Worm (Caenorhabditis elegans) whole organism, L4 larva: Measurements from ENCODE around the gene ZK813.4.

ENCODE experiments used
- D1046.2 ChIP-seq: fragments of 200-800 bp; sonication (Bioruptor generic); IDR thresholded peaks from 2 replicates; pipeline ENCODE4 v1.3.6; 2022; ENCODE audit warnings: missing genetic modification characterization, missing compliant biosample characterization
- F26F4.8 ChIP-seq: fragments of 200-800 bp; sonication (Bioruptor generic); conservative IDR thresholded peaks from 2 replicates; pipeline ENCODE4 v1.3.6; 2022; ENCODE audit warnings: missing genetic modification characterization, missing compliant biosample characterization
- F49E8.2 ChIP-seq: sonication (generic microtip); optimal IDR thresholded peaks from 2 replicates; lab custom pipeline; 2016; ENCODE audit warnings: missing compliant biosample characterization, mild to moderate bottlenecking, missing genetic modification characterization, borderline replicate concordance
- R02D3.7 ChIP-seq: fragments of 150-350 bp; sonication (generic microtip); optimal IDR thresholded peaks from 3 replicates; lab custom pipeline; 2014; ENCODE audit warnings: missing biosample characterization, missing genetic modification characterization
- T20F7.1 ChIP-seq: fragments of 200-800 bp; sonication (Bioruptor generic); optimal IDR thresholded peaks from 2 replicates; lab custom pipeline; 2018; ENCODE audit warnings: mild to moderate bottlenecking, missing genetic modification characterization, missing compliant biosample characterization
- T26A8.4 ChIP-seq: fragments of 200-800 bp; sonication (Bioruptor generic); IDR thresholded peaks from 2 replicates; pipeline ENCODE4 v1.3.6; 2022; ENCODE audit warnings: missing genetic modification characterization, missing compliant biosample characterization
- Y105C5A.15 ChIP-seq: fragments of 200-800 bp; sonication (Bioruptor generic); IDR thresholded peaks from 2 replicates; pipeline ENCODE4 v1.3.6; 2022; ENCODE audit warnings: missing genetic modification characterization, missing compliant biosample characterization
- Y5F2A.4 ChIP-seq: fragments of 200-800 bp; sonication (Bioruptor generic); optimal IDR thresholded peaks from 2 replicates; lab custom pipeline; 2018; ENCODE audit warnings: mild to moderate bottlenecking, missing genetic modification characterization, missing compliant biosample characterization
- Y75B8A.6 ChIP-seq: fragments of 200-800 bp; sonication (Bioruptor generic); IDR thresholded peaks from 2 replicates; pipeline ENCODE4 v1.3.6; 2022; ENCODE audit warnings: missing genetic modification reagents, missing genetic modification characterization, missing compliant biosample characterization
- aha-1 ChIP-seq: fragments of 150-350 bp; peaks from one replicate; lab custom pipeline; 2014; ENCODE audit warnings: missing biosample characterization, missing genetic modification characterization
- ceh-20 ChIP-seq: fragments of 200-800 bp; sonication (Bioruptor generic); IDR thresholded peaks from 2 replicates; pipeline ENCODE4 v1.3.6; 2022; ENCODE audit warnings: missing genetic modification reagents, missing genetic modification characterization, missing compliant biosample characterization
- ceh-28 ChIP-seq: fragments of 150-350 bp; optimal IDR thresholded peaks from 2 replicates; lab custom pipeline; 2014; ENCODE audit warnings: missing biosample characterization, missing genetic modification reagents, missing genetic modification characterization
- ceh-44 ChIP-seq: fragments of 200-800 bp; sonication (Bioruptor generic); IDR thresholded peaks from 2 replicates; pipeline ENCODE4 v1.3.6; 2022; ENCODE audit warnings: missing genetic modification reagents, missing genetic modification characterization, missing compliant biosample characterization
- ceh-62 ChIP-seq: sonication (generic microtip); optimal IDR thresholded peaks from 2 replicates; lab custom pipeline; 2017; ENCODE audit warnings: missing biosample characterization, missing genetic modification characterization
- ctbp-1 ChIP-seq: fragments of 200-800 bp; sonication (Bioruptor generic); IDR thresholded peaks from 2 replicates; pipeline ENCODE4 v1.3.6; 2022; ENCODE audit warnings: missing genetic modification reagents, missing genetic modification characterization, missing compliant biosample characterization
- daf-19 ChIP-seq: fragments of 200-800 bp; sonication (Bioruptor generic); conservative IDR thresholded peaks from 2 replicates; pipeline ENCODE4 v1.3.6; 2022; ENCODE audit warnings: missing genetic modification characterization, missing compliant biosample characterization
- daf-8 ChIP-seq: fragments of 200-800 bp; sonication (Bioruptor generic); IDR thresholded peaks from 2 replicates; pipeline ENCODE4 v1.3.6; 2022; ENCODE audit warnings: missing genetic modification characterization, missing compliant biosample characterization
- dmd-6 ChIP-seq: fragments of 200-800 bp; sonication (Bioruptor generic); IDR thresholded peaks from 2 replicates; pipeline ENCODE4 v1.3.6; 2022; ENCODE audit warnings: missing genetic modification reagents, missing genetic modification characterization, missing compliant biosample characterization
- dmd-8 ChIP-seq: fragments of 200-800 bp; sonication (Bioruptor generic); IDR thresholded peaks from 2 replicates; pipeline ENCODE4 v1.3.6; 2022; ENCODE audit warnings: missing genetic modification characterization, missing compliant biosample characterization
- dmd-9 ChIP-seq: fragments of 200-800 bp; sonication (Bioruptor generic); IDR thresholded peaks from 2 replicates; pipeline ENCODE4 v1.3.6; 2022; ENCODE audit warnings: missing genetic modification reagents, missing genetic modification characterization, missing compliant biosample characterization
- duxl-1 ChIP-seq: sonication (generic microtip); optimal IDR thresholded peaks from 2 replicates; lab custom pipeline; 2016; ENCODE audit warnings: mild to moderate bottlenecking, missing genetic modification characterization, moderate library complexity, missing compliant biosample characterization; ENCODE audit not compliant: poor library complexity
- dve-1 ChIP-seq: sonication (generic microtip); optimal IDR thresholded peaks from 2 replicates; lab custom pipeline; 2017; ENCODE audit warnings: antibody characterized with exemption, mild to moderate bottlenecking, missing genetic modification characterization, missing compliant biosample characterization; ENCODE audit not compliant: insufficient read depth
- egl-27 ChIP-seq: sonication (generic microtip); optimal IDR thresholded peaks from 3 replicates; lab custom pipeline; 2017; ENCODE audit warnings: missing biosample characterization, missing genetic modification reagents, missing genetic modification characterization
- gei-8 ChIP-seq: fragments of 200-800 bp; sonication (Bioruptor generic); optimal IDR thresholded peaks from 2 replicates; lab custom pipeline; 2018; ENCODE audit warnings: mild to moderate bottlenecking, missing genetic modification characterization, missing compliant biosample characterization
- hlh-30 ChIP-seq: sonication (generic microtip); optimal IDR thresholded peaks from 2 replicates; lab custom pipeline; 2017; ENCODE audit warnings: antibody characterized with exemption, mild to moderate bottlenecking, missing genetic modification characterization, missing compliant biosample characterization; ENCODE audit not compliant: insufficient read depth
- lim-7 ChIP-seq: fragments of 200-800 bp; sonication (Bioruptor generic); IDR thresholded peaks from 2 replicates; pipeline ENCODE4 v1.3.6; 2022; ENCODE audit warnings: missing genetic modification characterization, missing compliant biosample characterization
- lin-15B ChIP-seq: fragments of 150-350 bp; sonication (generic microtip); optimal IDR thresholded peaks from 3 replicates; lab custom pipeline; 2014; ENCODE audit warnings: missing biosample characterization, missing genetic modification characterization
- lin-38 ChIP-seq: fragments of 200-800 bp; sonication (Bioruptor generic); IDR thresholded peaks from 2 replicates; pipeline ENCODE4 v1.3.6; 2022; ENCODE audit warnings: missing genetic modification reagents, missing genetic modification characterization, missing compliant biosample characterization
- lir-3 ChIP-seq: sonication (generic microtip); optimal IDR thresholded peaks from 2 replicates; lab custom pipeline; 2016; ENCODE audit warnings: mild to moderate bottlenecking, missing genetic modification characterization, missing compliant biosample characterization
- madf-5 ChIP-seq, 2 experiments: fragments of 200-800 bp; sonication (Bioruptor generic); IDR thresholded peaks; 2 replicates each; pipeline ENCODE4 v1.3.6; 2022; ENCODE audit warnings: missing compliant biosample characterization in 2 of 2, missing genetic modification characterization in 2 of 2
- mep-1 ChIP-seq: fragments of 150-350 bp; sonication (generic microtip); optimal IDR thresholded peaks from 3 replicates; lab custom pipeline; 2014; ENCODE audit warnings: missing biosample characterization, missing genetic modification characterization
- mxl-2 ChIP-seq: fragments of 200-800 bp; sonication (Bioruptor generic); conservative IDR thresholded peaks from 2 replicates; pipeline ENCODE4 v1.3.6; 2022; ENCODE audit warnings: missing genetic modification reagents, missing genetic modification characterization, missing compliant biosample characterization
- nhr-10 ChIP-seq: fragments of 150-350 bp; optimal IDR thresholded peaks from 2 replicates; lab custom pipeline; 2014; ENCODE audit warnings: missing biosample characterization, missing genetic modification characterization
- nhr-102 ChIP-seq: sonication (generic microtip); optimal IDR thresholded peaks from 2 replicates; lab custom pipeline; 2016; ENCODE audit warnings: mild to moderate bottlenecking, missing genetic modification characterization, moderate library complexity, missing compliant biosample characterization
- nhr-11 ChIP-seq: fragments of 150-350 bp; optimal IDR thresholded peaks from 2 replicates; lab custom pipeline; 2014; ENCODE audit warnings: missing biosample characterization, missing genetic modification characterization
- nhr-111 ChIP-seq: fragments of 200-800 bp; sonication (Bioruptor generic); optimal IDR thresholded peaks from 2 replicates; lab custom pipeline; 2018; ENCODE audit warnings: mild to moderate bottlenecking, missing genetic modification characterization, missing compliant biosample characterization
- nhr-237 ChIP-seq: sonication (generic microtip); optimal IDR thresholded peaks from 2 replicates; lab custom pipeline; 2017; ENCODE audit warnings: missing biosample characterization, missing genetic modification characterization
- nhr-25 ChIP-seq: sonication (generic microtip); optimal IDR thresholded peaks from 2 replicates; lab custom pipeline; 2017; ENCODE audit warnings: missing genetic modification characterization, mild to moderate bottlenecking, missing compliant biosample characterization, antibody characterized with exemption, moderate library complexity, borderline replicate concordance; ENCODE audit not compliant: insufficient read depth
- nhr-6 ChIP-seq: fragments of 150-350 bp; optimal IDR thresholded peaks from 2 replicates; lab custom pipeline; 2014; ENCODE audit warnings: missing biosample characterization, missing genetic modification characterization
- nhr-77 ChIP-seq: fragments of 150-350 bp; optimal IDR thresholded peaks from 2 replicates; lab custom pipeline; 2014; ENCODE audit warnings: missing biosample characterization, missing genetic modification characterization
- pqm-1 ChIP-seq: sonication (generic microtip); optimal IDR thresholded peaks from 2 replicates; lab custom pipeline; 2017; ENCODE audit warnings: missing biosample characterization, missing genetic modification characterization
- rbr-2 ChIP-seq: sonication (generic microtip); optimal IDR thresholded peaks from 2 replicates; lab custom pipeline; 2016; ENCODE audit warnings: missing genotype, missing genetic modification characterization, missing compliant biosample characterization
- set-16 ChIP-seq: fragments of 200-800 bp; sonication (Bioruptor generic); IDR thresholded peaks from 2 replicates; pipeline ENCODE4 v1.3.6; 2022; ENCODE audit warnings: missing genetic modification reagents, missing genetic modification characterization, missing compliant biosample characterization
- spr-3 ChIP-seq: fragments of 200-800 bp; sonication (Bioruptor generic); optimal IDR thresholded peaks from 2 replicates; lab custom pipeline; 2018; ENCODE audit warnings: mild to moderate bottlenecking, missing genetic modification characterization, missing compliant biosample characterization
- tag-97 ChIP-seq: fragments of 200-800 bp; sonication (Bioruptor generic); IDR thresholded peaks from 2 replicates; pipeline ENCODE4 v1.3.6; 2022; ENCODE audit warnings: missing genetic modification characterization, missing compliant biosample characterization
- tra-1 ChIP-seq: fragments of 200-800 bp; sonication (Bioruptor generic); IDR thresholded peaks from 2 replicates; pipeline ENCODE4 v1.3.6; 2022; ENCODE audit warnings: missing genetic modification reagents, missing genetic modification characterization, missing compliant biosample characterization
- unc-39 ChIP-seq: sonication (generic microtip); optimal IDR thresholded peaks from 2 replicates; lab custom pipeline; 2017; ENCODE audit warnings: missing biosample characterization, missing genetic modification characterization
- unc-62 ChIP-seq, 3 experiments: fragments of 150-350 bp in 1 of 3; sonication (generic microtip); optimal IDR thresholded peaks in 2 of 3; peaks in 1 of 3; 1 replicate in 1 of 3; 2 replicates in 2 of 3; lab custom pipeline; 2014 to 2017; ENCODE audit warnings: missing biosample characterization in 3 of 3, missing genetic modification characterization in 3 of 3, missing genetic modification reagents in 3 of 3, missing genotype in 1 of 3
- zag-1 ChIP-seq: fragments of 150-350 bp; optimal IDR thresholded peaks from 2 replicates; lab custom pipeline; 2014; ENCODE audit warnings: missing biosample characterization, missing genetic modification characterization
- zfp-3 ChIP-seq: fragments of 200-800 bp; sonication (Bioruptor generic); conservative IDR thresholded peaks from 2 replicates; pipeline ENCODE4 v1.3.6; 2022; ENCODE audit warnings: missing genetic modification reagents, missing genetic modification characterization, missing compliant biosample characterization
- zip-11 ChIP-seq: fragments of 200-800 bp; sonication (Bioruptor generic); IDR thresholded peaks from 2 replicates; pipeline ENCODE4 v1.3.6; 2022; ENCODE audit warnings: missing genetic modification characterization, missing compliant biosample characterization
- ztf-11 ChIP-seq: fragments of 150-350 bp; optimal IDR thresholded peaks from 2 replicates; lab custom pipeline; 2014; ENCODE audit warnings: missing biosample characterization, missing genetic modification characterization

The ZK813.4 gene

ce11 chrX:3472226-3472625 is 42.3 kb upstream of the ZK813.4 start (continued):
- TF ChIP-seq Y75B8A.6 (GFP tag; lab: Robert Waterston, UW) (no peak), mxl-2 (GFP tag; lab: Robert Waterston, UW) (no peak), ceh-20 (GFP tag; lab: Robert Waterston, UW) (no peak), T26A8.4 (GFP tag; lab: Robert Waterston, UW) (no peak), mep-1 (tag; lab: Kevin White, UChicago) (peak; percentile 68), tag-97 (GFP tag; lab: Robert Waterston, UW) (no peak), F26F4.8 (GFP tag; lab: Robert Waterston, UW) (no peak), duxl-1 (tag; lab: Kevin White, UChicago) (no peak), R02D3.7 (no peak), nhr-11 (tag; lab: Kevin White, UChicago) (no peak), dmd-9 (GFP tag; lab: Robert Waterston, UW) (no peak), unc-39 (tag; lab: Kevin White, UChicago) (no peak), set-16 (peak; percentile 53), rbr-2 (peak; percentile 30), aha-1 (tag; lab: Kevin White, UChicago) (no peak), daf-8 (GFP tag; lab: Robert Waterston, UW) (no peak), madf-5 (GFP tag; IDR thresholded peaks at IDR 0.05; lab: Robert Waterston, UW) (no peak), ctbp-1 (GFP tag; lab: Robert Waterston, UW) (no peak), tra-1 (GFP tag; lab: Robert Waterston, UW) (no peak), zip-11 (GFP tag; lab: Robert Waterston, UW) (no peak), T20F7.1 (no peak), nhr-6 (tag; lab: Kevin White, UChicago) (peak; percentile 55), dmd-6 (GFP tag; lab: Robert Waterston, UW) (peak; percentile 54), D1046.2 (GFP tag; lab: Robert Waterston, UW) (no peak), nhr-102 (peak; percentile 2), gei-8 (GFP tag; lab: Kevin White, UChicago) (no peak), hlh-30 (tag; lab: Kevin White, UChicago) (peak; percentile 60), nhr-77 (tag; lab: Kevin White, UChicago) (no peak), lin-15B (no peak), Y105C5A.15 (GFP tag; lab: Robert Waterston, UW) (0 out of 2 replicates have a peak, but pooled peaks have one; percentile 39), unc-62 (GFP tag; optimal IDR thresholded peaks at IDR 0.05 in 1 of 2; lab: Kevin White, UChicago) (peak in 1 of 2 experiments; percentile 95), unc-62 (tag; optimal IDR thresholded peaks at IDR 0.05; lab: Kevin White, UChicago) (no peak), egl-27 (tag; lab: Kevin White, UChicago) (no peak), lir-3 (tag; lab: Kevin White, UChicago) (no peak), dmd-8 (GFP tag; lab: Robert Waterston, UW) (no peak), nhr-10 (tag; lab: Kevin White, UChicago) (no peak), Y5F2A.4 (no peak), zfp-3 (GFP tag; lab: Robert Waterston, UW) (no peak), pqm-1 (peak; percentile 34), zag-1 (tag; lab: Kevin White, UChicago) (no peak), lin-38 (GFP tag; lab: Robert Waterston, UW) (no peak), daf-19 (GFP tag; lab: Robert Waterston, UW) (no peak), ceh-28 (tag; lab: Kevin White, UChicago) (no peak), ztf-11 (tag; lab: Kevin White, UChicago) (no peak), ceh-62 (tag; lab: Kevin White, UChicago) (no peak), spr-3 (GFP tag; lab: Kevin White, UChicago) (no peak), nhr-237 (no peak), nhr-25 (tag; lab: Kevin White, UChicago) (no peak), nhr-111 (no peak), lim-7 (no peak), F49E8.2 (no peak), ceh-44 (GFP tag; lab: Robert Waterston, UW) (no peak), dve-1 (tag; lab: Kevin White, UChicago) (peak; percentile 66)
